Fruit fly (Drosophila melanogaster): ENCODE results near the gene CG15317.

CG15317 gene

DNA sequence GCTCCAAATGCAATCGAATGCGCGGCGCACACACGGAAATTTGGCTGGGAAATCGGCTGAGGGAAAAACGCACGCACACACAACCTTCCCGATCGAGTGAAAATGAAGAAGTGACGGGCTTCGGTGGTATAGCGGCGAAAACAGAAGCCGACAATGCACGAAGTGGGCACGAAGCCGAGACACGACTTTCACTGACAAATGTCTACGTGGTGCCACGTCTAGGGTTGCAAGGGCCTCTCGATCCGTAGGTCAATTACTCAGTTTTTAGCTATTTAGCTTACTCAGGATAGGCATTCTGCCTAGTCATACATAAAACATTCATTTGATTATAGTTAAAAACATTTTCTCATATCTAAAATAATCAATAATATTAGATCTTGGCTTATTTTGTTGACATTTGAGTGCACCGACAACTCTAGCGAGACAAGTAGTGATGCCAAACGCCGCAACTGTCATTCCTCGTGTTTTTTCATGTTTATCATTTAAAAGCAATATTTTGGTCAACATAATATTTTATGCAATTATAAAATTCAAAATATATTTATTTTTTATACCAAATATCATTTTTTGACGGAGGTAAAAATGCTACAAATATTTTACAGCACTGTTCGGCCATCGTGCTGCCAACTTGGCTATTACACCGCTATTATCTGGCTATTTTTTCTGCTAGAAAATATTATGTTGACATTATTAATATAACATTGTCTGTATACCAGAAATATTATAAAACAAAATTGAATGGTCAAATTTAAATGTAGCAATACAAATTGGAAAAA lies 2.6 kb downstream of the CG15317 start:
- TF ChIP-seq noc (tag; optimal IDR thresholded peaks at IDR 0.05): peak; percentile 88

DNA sequence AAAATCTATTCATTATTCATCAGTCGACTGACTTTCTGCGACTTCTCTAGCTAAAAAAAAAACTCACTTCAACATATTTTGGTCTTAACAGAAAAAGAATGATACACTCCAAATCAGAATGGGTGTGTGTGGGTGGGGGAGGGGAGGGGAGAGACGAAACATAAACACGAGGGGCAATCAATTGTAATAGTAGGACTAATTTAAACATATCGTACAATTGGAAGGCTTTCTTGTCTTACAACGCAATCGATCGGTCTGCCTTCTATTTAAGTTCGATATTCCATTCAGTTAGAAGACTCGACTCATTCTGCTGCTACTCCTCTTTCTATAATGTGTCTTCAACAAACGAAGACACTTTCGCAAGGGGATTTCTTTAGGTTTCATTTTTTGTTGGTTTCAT lies 5.2 kb downstream of the CG15317 start:
- TF ChIP-seq noc (tag; optimal IDR thresholded peaks at IDR 0.05): no peak

DNA sequence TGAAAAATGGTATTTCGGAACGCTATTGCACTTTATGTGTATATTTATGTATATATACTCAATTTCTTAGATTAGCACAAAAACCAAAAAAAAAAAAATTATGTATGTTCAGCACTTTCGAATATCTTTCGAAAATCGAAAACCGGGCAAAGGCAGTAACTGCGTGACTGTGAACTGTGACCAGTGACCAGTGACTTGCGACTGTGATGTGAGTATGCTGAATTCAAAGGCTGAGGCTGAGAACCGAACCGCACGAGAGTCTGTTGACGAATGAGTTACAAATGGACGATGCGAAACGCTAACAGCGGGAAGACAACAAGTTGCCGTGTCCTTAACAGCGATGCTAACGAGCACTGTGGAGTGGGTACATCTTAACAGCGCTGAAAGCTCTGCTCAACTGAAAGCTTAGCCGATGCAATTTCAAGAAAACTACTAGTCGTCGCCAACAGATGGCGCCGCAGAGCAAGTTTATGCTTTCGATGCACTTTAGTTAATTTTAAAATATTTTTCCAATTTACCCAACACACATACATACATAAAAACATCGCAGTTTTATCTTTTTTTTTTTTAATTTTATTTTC lies 5.7 kb downstream of the CG15317 start, which contains the start of gene CG32700:
Gene CG32700 (minus strand): TSS at position 274 of the 581 bp plus-strand sequence.
- no peak for TF ChIP-seq noc (tag; optimal IDR thresholded peaks at IDR 0.05)

- no peak for TF ChIP-seq noc (tag; optimal IDR thresholded peaks at IDR 0.05)
Observed at dm6 chrX:9544457-9544856, 11.9 kb downstream of the CG15317 start.

DNA sequence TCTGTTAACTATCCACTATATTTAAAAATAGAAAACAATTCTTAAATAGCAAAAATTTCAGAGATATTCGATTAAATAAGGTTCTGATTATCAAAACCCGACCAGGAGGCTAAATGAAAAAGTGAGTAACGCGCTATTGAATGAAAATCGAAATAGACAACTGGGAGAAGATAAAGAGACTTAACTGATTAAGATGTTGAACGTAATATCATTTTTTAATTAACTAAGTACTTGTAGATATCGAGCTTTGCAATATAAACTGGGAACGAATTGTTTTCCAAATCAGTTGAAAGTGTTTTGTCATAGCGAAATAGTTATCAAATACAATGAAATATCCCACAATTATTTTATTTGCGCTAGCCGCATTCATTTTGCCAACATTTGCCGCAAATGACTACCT lies 22.8 kb downstream of the CG15317 start, which contains the start of gene CG34026:
Gene CG34026 (plus strand): TSS at position 301 of the 400 bp plus-strand sequence.
- no peak for TF ChIP-seq noc (tag; optimal IDR thresholded peaks at IDR 0.05)

dm6 chrX:9532453-9532852 lies 23.9 kb downstream of the CG15317 start:
- TF ChIP-seq noc (tag; optimal IDR thresholded peaks at IDR 0.05): no peak

DNA sequence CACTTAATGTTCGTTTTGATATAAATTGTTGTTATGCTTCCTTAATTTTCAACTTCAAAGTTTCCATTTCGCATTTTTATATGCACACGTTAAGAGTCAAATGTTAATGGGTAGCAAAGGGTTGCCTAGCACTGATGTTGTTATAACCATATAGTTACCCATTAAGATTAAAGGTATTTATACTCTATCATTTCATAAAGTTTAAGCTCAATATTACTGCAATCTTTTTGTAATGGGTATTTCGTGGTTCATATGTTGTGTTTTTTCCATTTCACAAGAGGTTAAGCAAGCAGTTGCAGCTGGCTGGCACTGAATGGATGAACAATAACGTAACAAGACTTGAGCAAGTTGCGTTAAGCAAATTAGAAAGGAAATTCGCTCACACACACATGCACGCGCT lies 24.5 kb downstream of the CG15317 start:
- no peak for TF ChIP-seq noc (tag; optimal IDR thresholded peaks at IDR 0.05)

- no peak for TF ChIP-seq noc (tag; optimal IDR thresholded peaks at IDR 0.05)
Observed at dm6 chrX:9523543-9523942, 32.8 kb downstream of the CG15317 start.

- no peak for TF ChIP-seq noc (tag; optimal IDR thresholded peaks at IDR 0.05)
Observed at dm6 chrX:9520175-9520574, 36.2 kb downstream of the CG15317 start.

DNA sequence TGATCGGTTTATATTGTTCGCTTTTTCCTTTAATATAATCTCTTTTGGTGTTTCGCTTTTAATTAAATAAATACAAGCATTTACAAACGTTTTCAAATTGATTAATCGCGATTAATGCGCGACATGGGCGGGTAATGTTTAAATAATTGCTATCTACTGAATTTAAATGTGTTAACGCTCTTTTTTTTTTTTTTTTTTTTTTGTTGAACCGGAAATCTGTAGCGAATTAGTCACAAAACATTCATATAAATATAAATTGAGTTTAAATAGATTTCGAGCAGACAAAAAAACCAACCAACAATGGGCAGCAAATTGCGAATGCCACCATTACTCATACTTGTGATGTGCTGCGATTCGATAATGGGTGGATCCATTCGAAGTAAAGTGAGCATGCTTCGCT lies 45.1 kb downstream of the CG15317 start, which contains the start of gene CG34028:
Gene CG34028 (plus strand): TSS at position 301 of the 400 bp plus-strand sequence.
- TF ChIP-seq noc (tag; optimal IDR thresholded peaks at IDR 0.05): no peak

Data from whole organism, larva.